Worm (Caenorhabditis elegans) whole organism, L4/young adult: Measurements from ENCODE around the gene srsx-14.

Experiments used
- W03F9.2 ChIP-seq: fragments of 150-350 bp; optimal IDR thresholded peaks from 2 replicates; lab custom pipeline; 2014; ENCODE audit warnings: missing biosample characterization, missing genetic modification characterization
- dao-5 ChIP-seq: sonication (generic microtip); optimal IDR thresholded peaks from 2 replicates; lab custom pipeline; 2016; ENCODE audit warnings: missing genotype, missing genetic modification characterization, moderate library complexity, missing compliant biosample characterization

DNA sequence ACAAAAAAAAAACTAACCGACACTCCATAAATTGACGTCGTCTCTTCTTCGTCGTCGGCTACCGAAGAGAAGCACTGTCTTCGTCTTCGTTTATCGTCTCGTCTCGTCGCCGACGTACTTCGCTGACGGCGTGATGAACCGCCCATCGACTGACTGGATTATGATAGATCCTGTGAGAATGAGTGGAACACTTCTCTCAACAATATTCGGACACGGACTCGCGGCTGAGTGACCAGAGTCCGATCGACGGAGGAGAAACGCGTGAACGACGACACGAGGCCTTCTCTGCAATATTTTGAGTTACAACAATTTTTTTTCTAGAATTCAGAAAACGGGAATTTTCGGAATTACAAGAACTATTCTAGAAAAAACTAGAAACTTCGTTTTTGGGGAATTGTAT, 33.3 kb upstream of the srsx-14 start, which contains the start of gene skn-1:
- TF ChIP-seq W03F9.2 (tag; lab: Kevin White, UChicago) (no peak), dao-5 (tag; lab: Kevin White, UChicago) (no peak)
